Worm (Caenorhabditis elegans): ENCODE data around the gene twk-21.

DNA sequence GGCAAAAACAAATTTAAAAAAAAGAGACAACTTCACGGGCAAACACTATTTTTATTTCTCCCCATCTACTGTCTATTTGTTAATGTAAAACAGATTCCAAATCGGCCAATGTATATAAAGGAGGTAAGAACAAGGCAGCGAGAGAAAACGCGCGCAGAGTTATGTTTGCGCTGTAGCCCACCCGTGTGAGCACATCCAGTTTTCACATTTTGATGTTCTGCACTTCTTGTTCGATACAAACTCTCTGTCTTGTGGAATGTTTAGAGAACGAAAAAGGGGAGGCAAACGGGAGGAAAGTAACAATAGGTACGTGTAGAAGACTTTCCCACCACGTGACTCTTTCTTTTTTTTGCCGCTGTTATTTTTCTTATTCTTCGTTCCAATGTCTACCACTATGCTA is 52.8 kb downstream of the twk-21 start:
- TF ChIP-seq ceh-36 (tag; optimal IDR thresholded peaks at IDR 0.05) (no peak), pes-1 (GFP tag; IDR thresholded peaks at IDR 0.05) (no peak), hnd-1 (tag; optimal IDR thresholded peaks at IDR 0.05) (no peak), ama-1 (optimal IDR thresholded peaks at IDR 0.05) (no peak), tbx-37 (GFP tag; conservative IDR thresholded peaks at IDR 0.05) (no peak), B0310.2 (tag; optimal IDR thresholded peaks at IDR 0.05) (no peak), ceh-13 (GFP tag; optimal IDR thresholded peaks at IDR 0.05) (no peak), flt-1 (GFP tag; IDR thresholded peaks at IDR 0.05) (no peak), aly-1 (tag; optimal IDR thresholded peaks at IDR 0.05) (no peak), hmbx-1 (tag; optimal IDR thresholded peaks at IDR 0.05) (no peak)
